Worm (Caenorhabditis elegans): ENCODE data around the gene F52G3.1.

DNA sequence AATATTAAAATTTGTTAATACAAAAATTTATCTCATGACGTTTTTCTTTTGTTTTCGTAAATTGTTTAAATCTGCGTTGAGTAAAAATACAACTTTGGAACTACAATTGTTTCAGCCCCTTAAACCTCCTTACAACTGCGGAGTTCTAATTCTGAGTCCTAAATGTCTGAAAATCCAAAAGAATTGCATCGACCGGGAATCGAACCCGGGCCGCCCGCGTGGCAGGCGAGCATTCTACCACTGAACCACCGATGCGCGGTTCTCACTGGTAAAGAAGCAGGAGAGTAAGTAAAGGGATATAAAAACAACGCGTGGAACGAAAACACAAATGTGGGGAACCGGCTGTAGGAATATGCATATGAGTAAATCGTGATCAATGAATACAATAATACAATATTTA, 35.6 kb upstream of the F52G3.1 start:
- TF ChIP-seq C06A6.2 (GFP tag; conservative IDR thresholded peaks at IDR 0.05) (no peak), bed-2 (GFP tag; IDR thresholded peaks at IDR 0.05) (no peak), attf-6 (GFP tag; IDR thresholded peaks at IDR 0.05) (peak; percentile 35; the same call in 1 of the 2 replicates), rcor-1 (GFP tag; IDR thresholded peaks at IDR 0.05) (0 out of 2 replicates have a peak, but pooled peaks have one; percentile 48), F23B12.7 (tag; optimal IDR thresholded peaks at IDR 0.05; ENCODE audit: insufficient read depth) (peak; percentile 59), somi-1 (GFP tag; optimal IDR thresholded peaks at IDR 0.05) (peak; percentile 16), lin-54 (GFP tag; optimal IDR thresholded peaks at IDR 0.05) (no peak)

All from whole organism, young adult.